Worm (Caenorhabditis elegans) whole organism, midembryonic: ENCODE measurements around the gene mpk-2.

Source experiments
- T22C8.4 ChIP-seq: fragments of 200-800 bp; sonication (Bioruptor generic); IDR thresholded peaks from 2 replicates; pipeline ENCODE4 v1.3.6; 2022; ENCODE audit warnings: missing genetic modification characterization, missing compliant biosample characterization
- cog-1 ChIP-seq: sonication (generic microtip); optimal IDR thresholded peaks from 2 replicates; lab custom pipeline; 2016; ENCODE audit warnings: missing genetic modification characterization, missing compliant biosample characterization
- flt-1 ChIP-seq: fragments of 200-800 bp; sonication (Bioruptor generic); IDR thresholded peaks from 2 replicates; pipeline ENCODE4 v1.3.6; 2022; ENCODE audit warnings: missing genetic modification characterization, missing compliant biosample characterization
- med-1 ChIP-seq: sonication (generic microtip); optimal IDR thresholded peaks from 2 replicates; lab custom pipeline; 2017; ENCODE audit warnings: missing genetic modification characterization, mild to moderate bottlenecking, missing compliant biosample characterization, antibody characterized with exemption, missing genetic modification reagents; ENCODE audit not compliant: insufficient read depth
- ref-1 ChIP-seq: fragments of 200-800 bp; sonication (Bioruptor generic); conservative IDR thresholded peaks from 2 replicates; pipeline ENCODE4 v1.3.6; 2022; ENCODE audit warnings: missing genetic modification reagents, missing genetic modification characterization, missing compliant biosample characterization
- tab-1 ChIP-seq: fragments of 200-800 bp; sonication (Bioruptor generic); IDR thresholded peaks from 2 replicates; pipeline ENCODE4 v1.3.6; 2022; ENCODE audit warnings: missing genetic modification characterization, missing compliant biosample characterization
- ztf-29 ChIP-seq: fragments of 200-800 bp; sonication (Bioruptor generic); IDR thresholded peaks from 2 replicates; pipeline ENCODE4 v1.3.6; 2022; ENCODE audit warnings: missing genetic modification reagents, missing genetic modification characterization, missing compliant biosample characterization

DNA sequence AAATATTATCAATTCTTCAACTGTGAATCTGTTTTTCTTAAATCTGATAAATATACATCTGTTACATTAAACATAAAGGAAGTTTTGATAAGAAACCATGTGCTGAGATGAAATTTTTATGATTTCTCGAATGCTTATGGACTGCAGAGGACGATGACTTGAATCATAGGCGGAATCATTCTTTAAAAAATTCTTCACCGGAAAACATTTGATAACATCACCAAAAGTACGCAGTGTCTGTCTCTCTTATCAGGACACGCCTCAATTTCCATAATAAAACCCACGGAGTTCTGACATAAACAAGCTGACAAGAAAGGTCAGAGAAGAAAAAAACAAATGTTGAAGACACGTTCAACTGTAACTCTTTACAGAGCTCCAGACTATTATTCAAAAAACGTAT is 5.8 kb downstream of the mpk-2 start, which contains the start of gene F09C12.2:
- TF ChIP-seq ztf-29 (no peak), tab-1 (GFP tag; lab: Robert Waterston, UW) (no peak), med-1 (GFP tag; lab: Kevin White, UChicago) (no peak), T22C8.4 (GFP tag; lab: Robert Waterston, UW) (no peak), flt-1 (GFP tag; lab: Robert Waterston, UW) (no peak), cog-1 (tag; lab: Kevin White, UChicago) (no peak), ref-1 (GFP tag; lab: Robert Waterston, UW) (no peak)
